Fruit fly (Drosophila melanogaster) whole organism: Measurements from ENCODE around the gene Cf2.

ENCODE experiments used
- CG8478 ChIP-seq: fragments of >200 bp; optimal IDR thresholded peaks from 2 replicates; lab custom pipeline; 2018; ENCODE audit warnings: inconsistent platforms
- Dll ChIP-seq: fragments of >200 bp; optimal IDR thresholded peaks from 2 replicates; lab custom pipeline; 2017
- EcR ChIP-seq, 2 experiments: fragments of >200 bp; optimal IDR thresholded peaks; 2 replicates each; lab custom pipeline; 2017; ENCODE audit warnings: missing biosample characterization in 2 of 2, missing genetic modification characterization in 2 of 2, missing genetic modification reagents in 2 of 2
- pan ChIP-seq: fragments of >200 bp; optimal IDR thresholded peaks from 2 replicates; lab custom pipeline; 2017
- psq ChIP-seq: fragments of >200 bp; optimal IDR thresholded peaks from 2 replicates; lab custom pipeline; 2017
- usp ChIP-seq: fragments of >200 bp; optimal IDR thresholded peaks from 2 replicates; lab custom pipeline; 2017; ENCODE audit warnings: missing biosample characterization, missing genetic modification characterization, mixed read lengths

The Cf2 gene

dm6 chr2L:4883023-4883392 lies at the start of gene Cf2, which contains the start of gene CG3008:
TSS of gene Cf2 (minus strand) at chr2L:4883107.
TSS of gene CG3008 (plus strand) at chr2L:4883298.
- TF ChIP-seq CG8478 (lab: Kevin White, UChicago) (no peak), Dll (lab: Kevin White, UChicago) (no peak), usp (GFP tag; lab: Kevin White, UChicago) (no peak), psq (lab: Kevin White, UChicago) (no peak), EcR (GFP tag; optimal IDR thresholded peaks at IDR 0.05; lab: Kevin White, UChicago) (no peak), pan (lab: Kevin White, UChicago) (no peak)

- no peak for TF ChIP-seq pan (lab: Kevin White, UChicago)
- TF ChIP-seq EcR (GFP tag; optimal IDR thresholded peaks at IDR 0.05; lab: Kevin White, UChicago): no peak
- TF ChIP-seq Dll (lab: Kevin White, UChicago): no peak
- no peak for TF ChIP-seq CG8478 (lab: Kevin White, UChicago)
- TF ChIP-seq psq (lab: Kevin White, UChicago): no peak
- TF ChIP-seq usp (GFP tag; lab: Kevin White, UChicago): no peak
Observed at dm6 chr2L:4932284-4932683, 49.4 kb upstream of the Cf2 start, which contains the start of gene hoe1. TSS of gene hoe1 (minus strand) at chr2L:4932384.

- TF ChIP-seq Dll (lab: Kevin White, UChicago) (no peak), EcR (GFP tag; optimal IDR thresholded peaks at IDR 0.05; lab: Kevin White, UChicago) (no peak), usp (GFP tag; lab: Kevin White, UChicago) (no peak), psq (lab: Kevin White, UChicago) (no peak), pan (lab: Kevin White, UChicago) (no peak), CG8478 (lab: Kevin White, UChicago) (no peak)
Observed at dm6 chr2L:4930541-4930940, 47.6 kb upstream of the Cf2 start.

- TF ChIP-seq EcR (GFP tag; optimal IDR thresholded peaks at IDR 0.05; lab: Kevin White, UChicago): no peak
- no peak for TF ChIP-seq Dll (lab: Kevin White, UChicago)
- no peak for TF ChIP-seq psq (lab: Kevin White, UChicago)
- TF ChIP-seq pan (lab: Kevin White, UChicago): no peak
- no peak for TF ChIP-seq CG8478 (lab: Kevin White, UChicago)
- TF ChIP-seq usp (GFP tag; lab: Kevin White, UChicago): no peak
Observed at dm6 chr2L:4928340-4928739, 45.4 kb upstream of the Cf2 start.

dm6 chr2L:4916738-4917137 lies 33.8 kb upstream of the Cf2 start:
- TF ChIP-seq CG8478 (lab: Kevin White, UChicago): no peak
- TF ChIP-seq Dll (lab: Kevin White, UChicago): no peak

- TF ChIP-seq CG8478 (lab: Kevin White, UChicago): no peak
- no peak for TF ChIP-seq pan (lab: Kevin White, UChicago)
- no peak for TF ChIP-seq Dll (lab: Kevin White, UChicago)
- TF ChIP-seq EcR (GFP tag; optimal IDR thresholded peaks at IDR 0.05; lab: Kevin White, UChicago): no peak
- TF ChIP-seq usp (GFP tag; lab: Kevin White, UChicago): no peak
- no peak for TF ChIP-seq psq (lab: Kevin White, UChicago)
Observed at dm6 chr2L:4915715-4916153, 32.8 kb upstream of the Cf2 start.

dm6 chr2L:4907986-4908385 lies 25.1 kb upstream of the Cf2 start:
- TF ChIP-seq EcR (GFP tag; optimal IDR thresholded peaks at IDR 0.05; lab: Kevin White, UChicago) (no peak), usp (GFP tag; lab: Kevin White, UChicago) (no peak), pan (lab: Kevin White, UChicago) (no peak), psq (lab: Kevin White, UChicago) (no peak), Dll (lab: Kevin White, UChicago) (no peak), CG8478 (lab: Kevin White, UChicago) (no peak)

dm6 chr2L:4906546-4907250 lies 23.8 kb upstream of the Cf2 start, which contains the start of gene snsl:
TSS of gene snsl (minus strand) at chr2L:4906762.
- no peak for TF ChIP-seq usp (GFP tag; lab: Kevin White, UChicago)
- TF ChIP-seq CG8478 (lab: Kevin White, UChicago): no peak
- TF ChIP-seq Dll (lab: Kevin White, UChicago): no peak
- TF ChIP-seq pan (lab: Kevin White, UChicago): no peak
- TF ChIP-seq psq (lab: Kevin White, UChicago): no peak
- no peak for TF ChIP-seq EcR (GFP tag; optimal IDR thresholded peaks at IDR 0.05; lab: Kevin White, UChicago)

- TF ChIP-seq pan (lab: Kevin White, UChicago): no peak
- TF ChIP-seq EcR (GFP tag; optimal IDR thresholded peaks at IDR 0.05; lab: Kevin White, UChicago): no peak
- TF ChIP-seq psq (lab: Kevin White, UChicago): no peak
- TF ChIP-seq Dll (lab: Kevin White, UChicago): no peak
- TF ChIP-seq usp (GFP tag; lab: Kevin White, UChicago): no peak
Observed at dm6 chr2L:4905365-4906280, 22.7 kb upstream of the Cf2 start.

- TF ChIP-seq EcR (GFP tag; optimal IDR thresholded peaks at IDR 0.05; lab: Kevin White, UChicago) (no peak), usp (GFP tag; lab: Kevin White, UChicago) (no peak), psq (lab: Kevin White, UChicago) (no peak), CG8478 (lab: Kevin White, UChicago) (no peak), Dll (lab: Kevin White, UChicago) (no peak), pan (lab: Kevin White, UChicago) (no peak)
Observed at dm6 chr2L:4903838-4904237, 20.9 kb upstream of the Cf2 start.
